Fruit fly (Drosophila melanogaster): ENCODE results near the gene CG1578.

The CG1578 gene

dm6 chrX:11818047-11818766, 1.9 kb upstream of the CG1578 start (continued):
- TF ChIP-seq CG17385 (GFP tag; optimal IDR thresholded peaks at IDR 0.05) (peak; percentile 87), ap (GFP tag; IDR thresholded peaks at IDR 0.05) (peak; percentile 92), wdn (GFP tag; IDR thresholded peaks at IDR 0.05) (peak; percentile 88), Ravus (GFP tag; IDR thresholded peaks at IDR 0.05) (peak; percentile 73), CG15073 (GFP tag; optimal IDR thresholded peaks at IDR 0.05) (peak; percentile 75), trem (tag; optimal IDR thresholded peaks at IDR 0.05) (peak; percentile 92), ttk (GFP tag; IDR thresholded peaks at IDR 0.05) (peak; percentile 90), Ssrp (tag; optimal IDR thresholded peaks at IDR 0.05) (peak; percentile 91), cato (GFP tag; optimal IDR thresholded peaks at IDR 0.05; ENCODE audit: borderline replicate concordance) (peak; percentile 85), slbo (GFP tag; IDR thresholded peaks at IDR 0.05) (peak; percentile 94), dmrt99B (tag; optimal IDR thresholded peaks at IDR 0.05) (peak; percentile 97), peb (GFP tag; IDR thresholded peaks at IDR 0.05) (peak; percentile 92), stwl (tag; optimal IDR thresholded peaks at IDR 0.05) (peak; percentile 42), Hr51 (GFP tag; optimal IDR thresholded peaks at IDR 0.05) (peak; percentile 92 to 97), Lpt (GFP tag; optimal IDR thresholded peaks at IDR 0.05) (no peak), cas (GFP tag; IDR thresholded peaks at IDR 0.05) (peak; percentile 86), gem (tag; optimal IDR thresholded peaks at IDR 0.05) (peak; percentile 97), h (optimal IDR thresholded peaks at IDR 0.05) (no peak), CG12744 (GFP tag; optimal IDR thresholded peaks at IDR 0.05) (peak; percentile 91), ERR (GFP tag; optimal IDR thresholded peaks at IDR 0.05) (peak; percentile 91), HmgZ (tag; optimal IDR thresholded peaks at IDR 0.05) (peak; percentile 95), CG13624 (GFP tag; optimal IDR thresholded peaks at IDR 0.05) (peak; percentile 91), CG13894 (tag; optimal IDR thresholded peaks at IDR 0.05) (peak; percentile 80), onecut (GFP tag; IDR thresholded peaks at IDR 0.05) (peak; percentile 85), CG4404 (GFP tag; IDR thresholded peaks at IDR 0.05) (peak; percentile 82), CG18476 (GFP tag; optimal IDR thresholded peaks at IDR 0.05) (peak; percentile 90), zen2 (GFP tag; IDR thresholded peaks at IDR 0.05; ENCODE audit: partially characterized antibody) (no peak), CG15601 (tag; optimal IDR thresholded peaks at IDR 0.05) (peak; percentile 91), CG6689 (GFP tag; IDR thresholded peaks at IDR 0.05) (peak; percentile 96), gcm (GFP tag; optimal IDR thresholded peaks at IDR 0.05) (peak; percentile 96), scrt (GFP tag; optimal IDR thresholded peaks at IDR 0.05) (peak; percentile 86), CG1832 (GFP tag; optimal IDR thresholded peaks at IDR 0.05) (no peak), CG11695 (GFP tag; IDR thresholded peaks at IDR 0.05) (peak; percentile 96), kay (GFP tag; optimal IDR thresholded peaks at IDR 0.05) (peak; percentile 78), btn (GFP tag; optimal IDR thresholded peaks at IDR 0.05) (peak; percentile 90), CG11247 (GFP tag; IDR thresholded peaks at IDR 0.05) (peak; percentile 92), CG18764 (GFP tag; optimal IDR thresholded peaks at IDR 0.05) (peak; percentile 90), jing (GFP tag; optimal IDR thresholded peaks at IDR 0.05) (peak; percentile 88), CG10543 (GFP tag; optimal IDR thresholded peaks at IDR 0.05) (peak; percentile 68), dan (GFP tag; IDR thresholded peaks at IDR 0.05) (no peak; the same call in 1 of the 2 replicates), mam (GFP tag; optimal IDR thresholded peaks at IDR 0.05) (peak; percentile 95), Sox102F (GFP tag; optimal IDR thresholded peaks at IDR 0.05) (peak; percentile 97), jigr1 (GFP tag; IDR thresholded peaks at IDR 0.05) (peak; percentile 78; the same call in 2 of the 3 replicates), lmd (GFP tag; IDR thresholded peaks at IDR 0.05) (peak; percentile 93), Antp (GFP tag; optimal IDR thresholded peaks at IDR 0.05) (peak; percentile 95), MTF-1 (GFP tag; optimal IDR thresholded peaks at IDR 0.05; ENCODE audit: borderline replicate concordance) (peak; percentile 82), C15 (GFP tag; IDR thresholded peaks at IDR 0.05) (peak; percentile 83; the same call in 2 of the 3 replicates), CG11398 (GFP tag; optimal IDR thresholded peaks at IDR 0.05) (peak; percentile 96), tup (GFP tag; optimal IDR thresholded peaks at IDR 0.05) (peak; percentile 72), CG2875 (GFP tag; optimal IDR thresholded peaks at IDR 0.05) (peak; percentile 95)

Measured in whole organism, embryonic.